Worm (Caenorhabditis elegans) whole organism, midembryonic: Measurements from ENCODE around the gene cdc-25.2.

Source experiments
- T22C8.4 ChIP-seq: fragments of 200-800 bp; sonication (Bioruptor generic); IDR thresholded peaks from 2 replicates; pipeline ENCODE4 v1.3.6; 2022; ENCODE audit warnings: missing genetic modification characterization, missing compliant biosample characterization
- flt-1 ChIP-seq: fragments of 200-800 bp; sonication (Bioruptor generic); IDR thresholded peaks from 2 replicates; pipeline ENCODE4 v1.3.6; 2022; ENCODE audit warnings: missing genetic modification characterization, missing compliant biosample characterization
- med-1 ChIP-seq: sonication (generic microtip); optimal IDR thresholded peaks from 2 replicates; lab custom pipeline; 2017; ENCODE audit warnings: missing genetic modification characterization, mild to moderate bottlenecking, missing compliant biosample characterization, antibody characterized with exemption, missing genetic modification reagents; ENCODE audit not compliant: insufficient read depth
- ref-1 ChIP-seq: fragments of 200-800 bp; sonication (Bioruptor generic); conservative IDR thresholded peaks from 2 replicates; pipeline ENCODE4 v1.3.6; 2022; ENCODE audit warnings: missing genetic modification reagents, missing genetic modification characterization, missing compliant biosample characterization
- ztf-23 ChIP-seq: fragments of 200-800 bp; sonication (Bioruptor generic); IDR thresholded peaks from 2 replicates; pipeline ENCODE4 v1.3.6; 2022; ENCODE audit warnings: missing genetic modification reagents, missing genetic modification characterization, missing compliant biosample characterization

DNA sequence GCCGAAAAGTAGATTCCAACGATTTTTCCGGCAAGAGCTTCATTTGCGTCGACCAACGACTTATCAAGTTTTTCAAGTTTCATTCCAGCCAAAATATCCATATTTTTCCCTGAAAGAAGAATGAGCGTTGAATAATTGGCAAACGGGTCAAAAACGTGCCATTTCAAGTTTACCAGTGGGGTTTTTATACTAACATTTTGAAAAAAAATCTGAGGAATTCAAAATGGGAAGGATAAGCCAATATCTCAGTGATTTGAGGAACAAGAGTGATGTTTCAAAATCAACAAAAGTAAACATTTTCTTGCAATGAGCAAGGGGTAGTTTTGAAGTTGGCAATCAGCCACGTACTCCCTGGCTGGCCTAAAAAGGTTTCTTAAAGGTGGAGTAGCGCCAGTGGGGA, 32.6 kb upstream of the cdc-25.2 start, which contains the start of gene trx-5:
- TF ChIP-seq flt-1 (GFP tag; lab: Robert Waterston, UW): no peak
- TF ChIP-seq ztf-23 (GFP tag; lab: Robert Waterston, UW): no peak
- no peak for TF ChIP-seq T22C8.4
- no peak for TF ChIP-seq ref-1 (GFP tag; lab: Robert Waterston, UW)
- no peak for TF ChIP-seq med-1 (GFP tag; lab: Kevin White, UChicago)
